Worm (Caenorhabditis elegans) whole organism, L4 larva: ENCODE data around the gene lido-15.
A peak's percentile ranks its signal among the peaks of the same experiment; 100 is the strongest.

Source experiments
- R02D3.7 ChIP-seq: fragments of 150-350 bp; sonication (generic microtip); optimal IDR thresholded peaks from 3 replicates; lab custom pipeline; 2014; ENCODE audit warnings: missing biosample characterization, missing genetic modification characterization
- Y105C5A.15 ChIP-seq: fragments of 200-800 bp; sonication (Bioruptor generic); IDR thresholded peaks from 2 replicates; pipeline ENCODE4 v1.3.6; 2022; ENCODE audit warnings: missing genetic modification characterization, missing compliant biosample characterization
- Y75B8A.6 ChIP-seq: fragments of 200-800 bp; sonication (Bioruptor generic); IDR thresholded peaks from 2 replicates; pipeline ENCODE4 v1.3.6; 2022; ENCODE audit warnings: missing genetic modification reagents, missing genetic modification characterization, missing compliant biosample characterization
- ZK337.2 ChIP-seq: fragments of 200-800 bp; sonication (Bioruptor generic); IDR thresholded peaks from 2 replicates; pipeline ENCODE4 v1.3.6; 2022; ENCODE audit warnings: missing genetic modification reagents, missing genetic modification characterization, missing compliant biosample characterization
- aha-1 ChIP-seq: fragments of 150-350 bp; peaks from one replicate; lab custom pipeline; 2014; ENCODE audit warnings: missing biosample characterization, missing genetic modification characterization
- aly-2 ChIP-seq: sonication (generic microtip); optimal IDR thresholded peaks from 2 replicates; lab custom pipeline; 2018; ENCODE audit warnings: missing biosample characterization, missing genetic modification characterization
- ceh-20 ChIP-seq: fragments of 200-800 bp; sonication (Bioruptor generic); IDR thresholded peaks from 2 replicates; pipeline ENCODE4 v1.3.6; 2022; ENCODE audit warnings: missing genetic modification reagents, missing genetic modification characterization, missing compliant biosample characterization
- ceh-28 ChIP-seq: fragments of 150-350 bp; optimal IDR thresholded peaks from 2 replicates; lab custom pipeline; 2014; ENCODE audit warnings: missing biosample characterization, missing genetic modification reagents, missing genetic modification characterization
- dmd-8 ChIP-seq: fragments of 200-800 bp; sonication (Bioruptor generic); IDR thresholded peaks from 2 replicates; pipeline ENCODE4 v1.3.6; 2022; ENCODE audit warnings: missing genetic modification characterization, missing compliant biosample characterization
- dve-1 ChIP-seq: sonication (generic microtip); optimal IDR thresholded peaks from 2 replicates; lab custom pipeline; 2017; ENCODE audit warnings: antibody characterized with exemption, mild to moderate bottlenecking, missing genetic modification characterization, missing compliant biosample characterization; ENCODE audit not compliant: insufficient read depth
- fkh-10 ChIP-seq: fragments of 150-350 bp; optimal IDR thresholded peaks from 2 replicates; lab custom pipeline; 2014; ENCODE audit warnings: missing biosample characterization, missing genetic modification reagents, missing genetic modification characterization
- gei-8 ChIP-seq: fragments of 200-800 bp; sonication (Bioruptor generic); optimal IDR thresholded peaks from 2 replicates; lab custom pipeline; 2018; ENCODE audit warnings: mild to moderate bottlenecking, missing genetic modification characterization, missing compliant biosample characterization
- hlh-30 ChIP-seq: sonication (generic microtip); optimal IDR thresholded peaks from 2 replicates; lab custom pipeline; 2017; ENCODE audit warnings: antibody characterized with exemption, mild to moderate bottlenecking, missing genetic modification characterization, missing compliant biosample characterization; ENCODE audit not compliant: insufficient read depth
- jun-1 ChIP-seq: fragments of 150-350 bp; optimal IDR thresholded peaks from 2 replicates; lab custom pipeline; 2014; ENCODE audit warnings: missing biosample characterization, missing genetic modification reagents, missing genetic modification characterization
- lin-13 ChIP-seq: fragments of 150-350 bp; optimal IDR thresholded peaks from 2 replicates; lab custom pipeline; 2014; ENCODE audit warnings: missing biosample characterization, missing genetic modification reagents, missing genetic modification characterization
- lin-38 ChIP-seq: fragments of 200-800 bp; sonication (Bioruptor generic); IDR thresholded peaks from 2 replicates; pipeline ENCODE4 v1.3.6; 2022; ENCODE audit warnings: missing genetic modification reagents, missing genetic modification characterization, missing compliant biosample characterization
- lin-39 ChIP-seq: fragments of 150-350 bp; optimal IDR thresholded peaks from 2 replicates; lab custom pipeline; 2014; ENCODE audit warnings: missing biosample characterization, missing genetic modification reagents, missing genetic modification characterization
- mxl-2 ChIP-seq: fragments of 200-800 bp; sonication (Bioruptor generic); conservative IDR thresholded peaks from 2 replicates; pipeline ENCODE4 v1.3.6; 2022; ENCODE audit warnings: missing genetic modification reagents, missing genetic modification characterization, missing compliant biosample characterization
- nhr-102 ChIP-seq: sonication (generic microtip); optimal IDR thresholded peaks from 2 replicates; lab custom pipeline; 2016; ENCODE audit warnings: mild to moderate bottlenecking, missing genetic modification characterization, moderate library complexity, missing compliant biosample characterization
- nhr-28 ChIP-seq: fragments of 150-350 bp; optimal IDR thresholded peaks from 2 replicates; lab custom pipeline; 2014; ENCODE audit warnings: missing biosample characterization, missing genetic modification characterization
- nhr-48 ChIP-seq: sonication (generic microtip); optimal IDR thresholded peaks from 2 replicates; lab custom pipeline; 2016; ENCODE audit warnings: mild to moderate bottlenecking, missing genetic modification characterization, missing compliant biosample characterization
- nhr-6 ChIP-seq: fragments of 150-350 bp; optimal IDR thresholded peaks from 2 replicates; lab custom pipeline; 2014; ENCODE audit warnings: missing biosample characterization, missing genetic modification characterization
- pqm-1 ChIP-seq: sonication (generic microtip); optimal IDR thresholded peaks from 2 replicates; lab custom pipeline; 2017; ENCODE audit warnings: missing biosample characterization, missing genetic modification characterization
- saeg-2 ChIP-seq: fragments of 200-800 bp; sonication (Bioruptor generic); IDR thresholded peaks from 2 replicates; pipeline ENCODE4 v1.3.6; 2022; ENCODE audit warnings: missing genetic modification reagents, missing genetic modification characterization, missing compliant biosample characterization
- unc-130 ChIP-seq: sonication (generic microtip); optimal IDR thresholded peaks from 2 replicates; lab custom pipeline; 2016; ENCODE audit warnings: missing genetic modification reagents, missing genetic modification characterization, missing compliant biosample characterization
- unc-62 ChIP-seq, 3 experiments: fragments of 150-350 bp in 1 of 3; sonication (generic microtip); optimal IDR thresholded peaks in 2 of 3; peaks in 1 of 3; 1 replicate in 1 of 3; 2 replicates in 2 of 3; lab custom pipeline; 2014 to 2017; ENCODE audit warnings: missing biosample characterization in 3 of 3, missing genetic modification characterization in 3 of 3, missing genetic modification reagents in 3 of 3, missing genotype in 1 of 3
- vab-7 ChIP-seq: fragments of 200-800 bp; sonication (Bioruptor generic); IDR thresholded peaks from 2 replicates; pipeline ENCODE4 v1.3.6; 2022; ENCODE audit warnings: missing genetic modification reagents, missing genetic modification characterization, missing compliant biosample characterization
- zip-2 ChIP-seq: fragments of 150-350 bp; optimal IDR thresholded peaks from 2 replicates; lab custom pipeline; 2014; ENCODE audit warnings: missing biosample characterization, missing genetic modification characterization

Gene lido-15

ce11 chrII:3811816-3812332, at the start of gene lido-15:
TSS of gene lido-15 (plus strand) at chrII:3812282.
- TF ChIP-seq fkh-10 (GFP tag; lab: Kevin White, UChicago) = no peak
- TF ChIP-seq lin-38 (GFP tag; lab: Robert Waterston, UW) = peak; percentile 42
- TF ChIP-seq nhr-28 = no peak
- no peak for TF ChIP-seq saeg-2
- TF ChIP-seq jun-1 (tag; lab: Kevin White, UChicago) = no peak
- no peak for TF ChIP-seq dmd-8 (GFP tag; lab: Robert Waterston, UW)
- TF ChIP-seq unc-62 (GFP tag; optimal IDR thresholded peaks at IDR 0.05 in 1 of 2; lab: Kevin White, UChicago) = peak in 1 of 2 experiments; percentile 64
- TF ChIP-seq unc-62 (tag; optimal IDR thresholded peaks at IDR 0.05; lab: Kevin White, UChicago) = no peak
- no peak for TF ChIP-seq unc-130 (GFP tag; lab: Kevin White, UChicago)
- no peak for TF ChIP-seq ceh-20 (GFP tag; lab: Robert Waterston, UW)
- no peak for TF ChIP-seq Y75B8A.6 (GFP tag; lab: Robert Waterston, UW)
- no peak for TF ChIP-seq lin-13 (GFP tag; lab: Kevin White, UChicago)
- TF ChIP-seq pqm-1 = no peak
- peak; percentile 51 for TF ChIP-seq hlh-30 (tag; lab: Kevin White, UChicago)

ce11 chrII:3764486-3764885, 47.6 kb upstream of the lido-15 start, which contains the start of gene srx-112:
TSS of gene srx-112 (minus strand) at chrII:3764586.
- TF ChIP-seq lin-39 (tag; lab: Kevin White, UChicago) = no peak
- TF ChIP-seq ZK337.2 (GFP tag; lab: Robert Waterston, UW) = no peak

- TF ChIP-seq lin-39 (tag; lab: Kevin White, UChicago) = no peak
- peak in 1 of 2 experiments; percentile 94 for TF ChIP-seq unc-62 (GFP tag; optimal IDR thresholded peaks at IDR 0.05 in 1 of 2; lab: Kevin White, UChicago)
- no peak for TF ChIP-seq unc-62 (tag; optimal IDR thresholded peaks at IDR 0.05; lab: Kevin White, UChicago)
- peak; percentile 32 for TF ChIP-seq aha-1 (tag; lab: Kevin White, UChicago)
These were observed 40.4 kb upstream of the lido-15 start for ce11 chrII:3771640-3772039.

- TF ChIP-seq unc-62 (GFP tag; optimal IDR thresholded peaks at IDR 0.05 in 1 of 2; lab: Kevin White, UChicago) (peak in 1 of 2 experiments; percentile 80), unc-62 (tag; optimal IDR thresholded peaks at IDR 0.05; lab: Kevin White, UChicago) (no peak), aly-2 (tag; lab: Kevin White, UChicago) (no peak), nhr-48 (no peak)
These were observed 39.0 kb upstream of the lido-15 start, which contains the start of gene T24E12.10 for ce11 chrII:3773130-3773529. TSS of gene T24E12.10 (minus strand) at chrII:3773230.

ce11 chrII:3775719-3776118, 36.4 kb upstream of the lido-15 start, which contains the start of gene T24E12.3:
TSS of gene T24E12.3 (plus strand) at chrII:3776019.
- no peak for TF ChIP-seq ceh-28
- no peak for TF ChIP-seq vab-7
- no peak for TF ChIP-seq nhr-102 (tag; lab: Kevin White, UChicago)
- no peak for TF ChIP-seq Y105C5A.15 (GFP tag; lab: Robert Waterston, UW)

- no peak for TF ChIP-seq ZK337.2 (GFP tag; lab: Robert Waterston, UW)
These were observed 34.3 kb upstream of the lido-15 start for ce11 chrII:3777802-3778201.

ce11 chrII:3779463-3779862, 32.6 kb upstream of the lido-15 start, which contains the start of gene T24E12.11:
TSS of gene T24E12.11 (minus strand) at chrII:3779563.
- TF ChIP-seq zip-2 = no peak
- TF ChIP-seq mxl-2 (GFP tag; lab: Robert Waterston, UW) = no peak
- no peak for TF ChIP-seq gei-8 (GFP tag; lab: Kevin White, UChicago)
- TF ChIP-seq nhr-48 = no peak
- TF ChIP-seq dve-1 (tag; lab: Kevin White, UChicago) = no peak
- no peak for TF ChIP-seq R02D3.7 (tag; lab: Kevin White, UChicago)
- no peak for TF ChIP-seq nhr-6 (tag; lab: Kevin White, UChicago)
